Worm (Caenorhabditis elegans) whole organism, L4 larva: ENCODE measurements around the gene daf-41.
A peak's percentile ranks its signal among the peaks of the same experiment; 100 is the strongest.

Source experiments
- F49E8.2 ChIP-seq: sonication (generic microtip); optimal IDR thresholded peaks from 2 replicates; lab custom pipeline; 2016; ENCODE audit warnings: missing compliant biosample characterization, mild to moderate bottlenecking, missing genetic modification characterization, borderline replicate concordance
- T26A8.4 ChIP-seq: fragments of 200-800 bp; sonication (Bioruptor generic); IDR thresholded peaks from 2 replicates; pipeline ENCODE4 v1.3.6; 2022; ENCODE audit warnings: missing genetic modification characterization, missing compliant biosample characterization
- Y105C5A.15 ChIP-seq: fragments of 200-800 bp; sonication (Bioruptor generic); IDR thresholded peaks from 2 replicates; pipeline ENCODE4 v1.3.6; 2022; ENCODE audit warnings: missing genetic modification characterization, missing compliant biosample characterization
- ZK337.2 ChIP-seq: fragments of 200-800 bp; sonication (Bioruptor generic); IDR thresholded peaks from 2 replicates; pipeline ENCODE4 v1.3.6; 2022; ENCODE audit warnings: missing genetic modification reagents, missing genetic modification characterization, missing compliant biosample characterization
- aha-1 ChIP-seq: fragments of 150-350 bp; peaks from one replicate; lab custom pipeline; 2014; ENCODE audit warnings: missing biosample characterization, missing genetic modification characterization
- arid-1 ChIP-seq: fragments of 200-800 bp; sonication (Bioruptor generic); conservative IDR thresholded peaks from 2 replicates; pipeline ENCODE4 v1.3.6; 2022; ENCODE audit warnings: missing genetic modification reagents, missing genetic modification characterization, missing compliant biosample characterization
- attf-4 ChIP-seq: sonication (generic microtip); optimal IDR thresholded peaks from 3 replicates; lab custom pipeline; 2017; ENCODE audit warnings: missing biosample characterization, missing genetic modification characterization
- ceh-28 ChIP-seq: fragments of 150-350 bp; optimal IDR thresholded peaks from 2 replicates; lab custom pipeline; 2014; ENCODE audit warnings: missing biosample characterization, missing genetic modification reagents, missing genetic modification characterization
- ceh-32 ChIP-seq: sonication (generic microtip); optimal IDR thresholded peaks from 2 replicates; lab custom pipeline; 2016; ENCODE audit warnings: mild to moderate bottlenecking, missing genetic modification characterization, missing compliant biosample characterization; ENCODE audit not compliant: poor library complexity
- ceh-44 ChIP-seq: fragments of 200-800 bp; sonication (Bioruptor generic); IDR thresholded peaks from 2 replicates; pipeline ENCODE4 v1.3.6; 2022; ENCODE audit warnings: missing genetic modification reagents, missing genetic modification characterization, missing compliant biosample characterization
- ceh-62 ChIP-seq: sonication (generic microtip); optimal IDR thresholded peaks from 2 replicates; lab custom pipeline; 2017; ENCODE audit warnings: missing biosample characterization, missing genetic modification characterization
- daf-12 ChIP-seq: fragments of 150-350 bp; optimal IDR thresholded peaks from 2 replicates; lab custom pipeline; 2014; ENCODE audit warnings: missing biosample characterization, missing genetic modification reagents, missing genetic modification characterization
- dmd-6 ChIP-seq: fragments of 200-800 bp; sonication (Bioruptor generic); IDR thresholded peaks from 2 replicates; pipeline ENCODE4 v1.3.6; 2022; ENCODE audit warnings: missing genetic modification reagents, missing genetic modification characterization, missing compliant biosample characterization
- dmd-8 ChIP-seq: fragments of 200-800 bp; sonication (Bioruptor generic); IDR thresholded peaks from 2 replicates; pipeline ENCODE4 v1.3.6; 2022; ENCODE audit warnings: missing genetic modification characterization, missing compliant biosample characterization
- dmd-9 ChIP-seq: fragments of 200-800 bp; sonication (Bioruptor generic); IDR thresholded peaks from 2 replicates; pipeline ENCODE4 v1.3.6; 2022; ENCODE audit warnings: missing genetic modification reagents, missing genetic modification characterization, missing compliant biosample characterization
- dpl-1 ChIP-seq: fragments of 150-350 bp; optimal IDR thresholded peaks from 2 replicates; lab custom pipeline; 2014; ENCODE audit warnings: missing biosample characterization, missing genetic modification reagents, missing genetic modification characterization
- egl-43 ChIP-seq: fragments of 200-800 bp; sonication (Bioruptor generic); IDR thresholded peaks from 2 replicates; pipeline ENCODE4 v1.3.6; 2022; ENCODE audit warnings: missing genetic modification reagents, missing genetic modification characterization, missing compliant biosample characterization
- fkh-10 ChIP-seq: fragments of 150-350 bp; optimal IDR thresholded peaks from 2 replicates; lab custom pipeline; 2014; ENCODE audit warnings: missing biosample characterization, missing genetic modification reagents, missing genetic modification characterization
- fos-1 ChIP-seq: fragments of 150-350 bp; optimal IDR thresholded peaks from 2 replicates; lab custom pipeline; 2014; ENCODE audit warnings: missing biosample characterization, missing genetic modification characterization
- hif-1 ChIP-seq, 2 experiments: sonication (generic microtip); optimal IDR thresholded peaks; 2 replicates each; lab custom pipeline; 2016 to 2017; ENCODE audit warnings: missing compliant biosample characterization in 2 of 2, missing genetic modification characterization in 2 of 2, missing genetic modification reagents in 2 of 2, missing genotype in 2 of 2, mild to moderate bottlenecking in 1 of 2
- jun-1 ChIP-seq: fragments of 150-350 bp; optimal IDR thresholded peaks from 2 replicates; lab custom pipeline; 2014; ENCODE audit warnings: missing biosample characterization, missing genetic modification reagents, missing genetic modification characterization
- lin-15B ChIP-seq: fragments of 150-350 bp; sonication (generic microtip); optimal IDR thresholded peaks from 3 replicates; lab custom pipeline; 2014; ENCODE audit warnings: missing biosample characterization, missing genetic modification characterization
- lin-29 ChIP-seq: fragments of 200-800 bp; sonication (Bioruptor generic); IDR thresholded peaks from 2 replicates; pipeline ENCODE4 v1.3.6; 2022; ENCODE audit warnings: missing genetic modification reagents, missing genetic modification characterization, missing compliant biosample characterization
- lin-38 ChIP-seq: fragments of 200-800 bp; sonication (Bioruptor generic); IDR thresholded peaks from 2 replicates; pipeline ENCODE4 v1.3.6; 2022; ENCODE audit warnings: missing genetic modification reagents, missing genetic modification characterization, missing compliant biosample characterization
- lin-39 ChIP-seq: fragments of 150-350 bp; optimal IDR thresholded peaks from 2 replicates; lab custom pipeline; 2014; ENCODE audit warnings: missing biosample characterization, missing genetic modification reagents, missing genetic modification characterization
- lsy-2 ChIP-seq, 2 experiments: fragments of 150-350 bp in 1 of 2; sonication (generic microtip) in 1 of 2; optimal IDR thresholded peaks; 2 replicates each; lab custom pipeline; 2014 to 2017; ENCODE audit warnings: missing biosample characterization in 2 of 2, missing genetic modification characterization in 2 of 2
- madf-5 ChIP-seq, 2 experiments: fragments of 200-800 bp; sonication (Bioruptor generic); IDR thresholded peaks; 2 replicates each; pipeline ENCODE4 v1.3.6; 2022; ENCODE audit warnings: missing compliant biosample characterization in 2 of 2, missing genetic modification characterization in 2 of 2
- madf-9 ChIP-seq: fragments of 200-800 bp; sonication (Bioruptor generic); conservative IDR thresholded peaks from 2 replicates; pipeline ENCODE4 v1.3.6; 2022; ENCODE audit warnings: missing genetic modification reagents, missing genetic modification characterization, missing compliant biosample characterization
- mdl-1 ChIP-seq, 2 experiments: fragments of 150-350 bp in 1 of 2; sonication (generic microtip) in 1 of 2; optimal IDR thresholded peaks; 2 replicates each; lab custom pipeline; 2014 to 2017; ENCODE audit warnings: missing biosample characterization in 2 of 2, missing genetic modification characterization in 2 of 2
- mdt-29 ChIP-seq: fragments of 200-800 bp; sonication (Bioruptor generic); IDR thresholded peaks from 2 replicates; pipeline ENCODE4 v1.3.6; 2022; ENCODE audit warnings: missing genetic modification reagents, missing genetic modification characterization, missing compliant biosample characterization
- mxl-3 ChIP-seq: fragments of 200-800 bp; sonication (Bioruptor generic); optimal IDR thresholded peaks from 2 replicates; lab custom pipeline; 2018; ENCODE audit warnings: mild to moderate bottlenecking, missing genetic modification characterization, missing compliant biosample characterization
- nhr-10 ChIP-seq: fragments of 150-350 bp; optimal IDR thresholded peaks from 2 replicates; lab custom pipeline; 2014; ENCODE audit warnings: missing biosample characterization, missing genetic modification characterization
- nhr-102 ChIP-seq: sonication (generic microtip); optimal IDR thresholded peaks from 2 replicates; lab custom pipeline; 2016; ENCODE audit warnings: mild to moderate bottlenecking, missing genetic modification characterization, moderate library complexity, missing compliant biosample characterization
- nhr-237 ChIP-seq: sonication (generic microtip); optimal IDR thresholded peaks from 2 replicates; lab custom pipeline; 2017; ENCODE audit warnings: missing biosample characterization, missing genetic modification characterization
- nhr-25 ChIP-seq: sonication (generic microtip); optimal IDR thresholded peaks from 2 replicates; lab custom pipeline; 2017; ENCODE audit warnings: missing genetic modification characterization, mild to moderate bottlenecking, missing compliant biosample characterization, antibody characterized with exemption, moderate library complexity, borderline replicate concordance; ENCODE audit not compliant: insufficient read depth
- nhr-28 ChIP-seq: fragments of 150-350 bp; optimal IDR thresholded peaks from 2 replicates; lab custom pipeline; 2014; ENCODE audit warnings: missing biosample characterization, missing genetic modification characterization
- nhr-42 ChIP-seq: fragments of 200-800 bp; sonication (Bioruptor generic); IDR thresholded peaks from 2 replicates; pipeline ENCODE4 v1.3.6; 2022; ENCODE audit warnings: missing genetic modification characterization, missing compliant biosample characterization
- nhr-6 ChIP-seq: fragments of 150-350 bp; optimal IDR thresholded peaks from 2 replicates; lab custom pipeline; 2014; ENCODE audit warnings: missing biosample characterization, missing genetic modification characterization
- nhr-76 ChIP-seq: fragments of 150-350 bp; optimal IDR thresholded peaks from 2 replicates; lab custom pipeline; 2014; ENCODE audit warnings: missing biosample characterization, missing genetic modification characterization
- nhr-77 ChIP-seq: fragments of 150-350 bp; optimal IDR thresholded peaks from 2 replicates; lab custom pipeline; 2014; ENCODE audit warnings: missing biosample characterization, missing genetic modification characterization
- pha-4 ChIP-seq, 2 experiments: fragments of 150-350 bp in 1 of 2; fragments of 200-800 bp in 1 of 2; sonication (Bioruptor generic) in 1 of 2; IDR thresholded peaks in 1 of 2; optimal IDR thresholded peaks in 1 of 2; 2 replicates each; pipeline versions ENCODE4 v1.3.6 to Lab custom; 2014 to 2022; ENCODE audit warnings: missing genetic modification characterization in 2 of 2, missing genetic modification reagents in 2 of 2, missing biosample characterization in 1 of 2, missing compliant biosample characterization in 1 of 2
- rbr-2 ChIP-seq: sonication (generic microtip); optimal IDR thresholded peaks from 2 replicates; lab custom pipeline; 2016; ENCODE audit warnings: missing genotype, missing genetic modification characterization, missing compliant biosample characterization
- skn-1 ChIP-seq: fragments of 150-350 bp; optimal IDR thresholded peaks from 2 replicates; lab custom pipeline; 2014; ENCODE audit warnings: missing biosample characterization, missing genetic modification characterization
- snpc-4 ChIP-seq: fragments of 150-350 bp; optimal IDR thresholded peaks from 2 replicates; lab custom pipeline; 2014; ENCODE audit warnings: missing biosample characterization, missing genetic modification characterization
- spr-1 ChIP-seq: sonication (generic microtip); optimal IDR thresholded peaks from 2 replicates; lab custom pipeline; 2016; ENCODE audit warnings: mild to moderate bottlenecking, missing genetic modification characterization, missing compliant biosample characterization
- tag-97 ChIP-seq: fragments of 200-800 bp; sonication (Bioruptor generic); IDR thresholded peaks from 2 replicates; pipeline ENCODE4 v1.3.6; 2022; ENCODE audit warnings: missing genetic modification characterization, missing compliant biosample characterization
- unc-130 ChIP-seq: sonication (generic microtip); optimal IDR thresholded peaks from 2 replicates; lab custom pipeline; 2016; ENCODE audit warnings: missing genetic modification reagents, missing genetic modification characterization, missing compliant biosample characterization
- unc-39 ChIP-seq: sonication (generic microtip); optimal IDR thresholded peaks from 2 replicates; lab custom pipeline; 2017; ENCODE audit warnings: missing biosample characterization, missing genetic modification characterization
- unc-62 ChIP-seq, 3 experiments: fragments of 150-350 bp in 1 of 3; sonication (generic microtip); optimal IDR thresholded peaks in 2 of 3; peaks in 1 of 3; 1 replicate in 1 of 3; 2 replicates in 2 of 3; lab custom pipeline; 2014 to 2017; ENCODE audit warnings: missing biosample characterization in 3 of 3, missing genetic modification characterization in 3 of 3, missing genetic modification reagents in 3 of 3, missing genotype in 1 of 3
- zip-11 ChIP-seq: fragments of 200-800 bp; sonication (Bioruptor generic); IDR thresholded peaks from 2 replicates; pipeline ENCODE4 v1.3.6; 2022; ENCODE audit warnings: missing genetic modification characterization, missing compliant biosample characterization
- ztf-7 ChIP-seq: fragments of 150-350 bp; optimal IDR thresholded peaks from 2 replicates; lab custom pipeline; 2014; ENCODE audit warnings: missing biosample characterization, missing genetic modification characterization

Gene daf-41

DNA sequence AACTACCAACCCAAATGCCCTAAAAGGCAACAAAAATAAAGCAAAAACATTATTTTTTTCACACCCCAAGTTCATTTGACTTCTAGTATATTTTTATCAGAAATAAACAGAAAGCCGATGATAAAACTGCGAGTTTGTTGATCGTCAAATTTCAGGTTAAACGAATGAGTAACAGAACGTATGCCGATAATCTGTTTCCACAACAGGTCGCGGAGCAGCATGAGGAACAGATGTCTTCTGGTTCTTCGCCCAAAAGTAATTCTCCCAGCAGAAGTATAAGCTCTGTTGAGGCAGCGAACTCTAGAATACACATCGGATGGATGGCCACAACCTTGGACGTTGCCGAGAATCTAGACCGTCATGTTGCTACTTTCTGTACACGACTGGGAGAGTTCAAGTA lies 44.1 kb downstream of the daf-41 start, which contains the start of gene prmt-5 (continued):
- TF ChIP-seq nhr-42 (peak; percentile 65; the same call in 1 of the 2 replicates), dmd-8 (GFP tag; lab: Robert Waterston, UW) (no peak), fos-1 (no peak), ceh-44 (no peak), lin-39 (no peak), arid-1 (peak; percentile 85), unc-39 (tag; lab: Kevin White, UChicago) (no peak), nhr-102 (tag; lab: Kevin White, UChicago) (peak; percentile 74), mdt-29 (GFP tag; lab: Robert Waterston, UW) (no peak), egl-43 (peak; percentile 72; the same call in 1 of the 2 replicates), ceh-62 (tag; lab: Kevin White, UChicago) (no peak), Y105C5A.15 (GFP tag; lab: Robert Waterston, UW) (peak; percentile 76), pha-4 (GFP tag; IDR thresholded peaks at IDR 0.05; lab: Robert Waterston, UW) (peak; percentile 81; the same call in 1 of the 2 replicates), pha-4 (tag; optimal IDR thresholded peaks at IDR 0.05; lab: Kevin White, UChicago) (no peak), madf-9 (GFP tag; lab: Robert Waterston, UW) (0 out of 2 replicates have a peak, but pooled peaks have one; percentile 6), nhr-237 (tag; lab: Kevin White, UChicago) (no peak), lsy-2 (tag; optimal IDR thresholded peaks at IDR 0.05; lab: Kevin White, UChicago) (peak in 1 of 2 experiments; percentile 54), nhr-10 (tag; lab: Kevin White, UChicago) (peak; percentile 44), fkh-10 (GFP tag; lab: Kevin White, UChicago) (no peak), nhr-25 (tag; lab: Kevin White, UChicago) (no peak), mxl-3 (no peak), attf-4 (no peak), lin-15B (tag; lab: Kevin White, UChicago) (no peak), jun-1 (tag; lab: Kevin White, UChicago) (no peak), unc-62 (GFP tag; optimal IDR thresholded peaks at IDR 0.05 in 1 of 2; lab: Kevin White, UChicago) (no peak), unc-62 (tag; optimal IDR thresholded peaks at IDR 0.05; lab: Kevin White, UChicago) (no peak), F49E8.2 (tag; lab: Kevin White, UChicago) (peak; percentile 50), nhr-77 (tag; lab: Kevin White, UChicago) (peak; percentile 38), snpc-4 (tag; lab: Kevin White, UChicago) (no peak), unc-130 (peak; percentile 45), lin-29 (GFP tag; lab: Robert Waterston, UW) (no peak), rbr-2 (tag; lab: Kevin White, UChicago) (peak; percentile 30), nhr-76 (tag; lab: Kevin White, UChicago) (no peak), dmd-9 (no peak), dmd-6 (GFP tag; lab: Robert Waterston, UW) (peak; percentile 29), hif-1 (tag; optimal IDR thresholded peaks at IDR 0.05; lab: Kevin White, UChicago) (peak in 1 of 2 experiments; percentile 3), madf-5 (GFP tag; IDR thresholded peaks at IDR 0.05; lab: Robert Waterston, UW) (0 out of 4 replicates have a peak, but pooled peaks of 1 of the 2 experiments have one; percentile 4), ceh-32 (tag; lab: Kevin White, UChicago) (no peak), T26A8.4 (GFP tag; lab: Robert Waterston, UW) (peak; percentile 65), nhr-28 (peak; percentile 2), lin-38 (GFP tag; lab: Robert Waterston, UW) (peak; percentile 79), skn-1 (tag; lab: Kevin White, UChicago) (no peak), spr-1 (tag; lab: Kevin White, UChicago) (peak; percentile 45), ztf-7 (tag; lab: Kevin White, UChicago) (no peak), dpl-1 (peak; percentile 0), mdl-1 (tag; optimal IDR thresholded peaks at IDR 0.05; lab: Kevin White, UChicago) (no peak), ceh-28 (tag; lab: Kevin White, UChicago) (no peak), nhr-6 (tag; lab: Kevin White, UChicago) (no peak), daf-12 (tag; lab: Kevin White, UChicago) (no peak), zip-11 (GFP tag; lab: Robert Waterston, UW) (no peak), ZK337.2 (no peak), aha-1 (tag; lab: Kevin White, UChicago) (peak; percentile 50), tag-97 (GFP tag; lab: Robert Waterston, UW) (no peak)
